Fruit fly (Drosophila melanogaster): ENCODE data around the gene CG14260.

The CG14260 gene

DNA sequence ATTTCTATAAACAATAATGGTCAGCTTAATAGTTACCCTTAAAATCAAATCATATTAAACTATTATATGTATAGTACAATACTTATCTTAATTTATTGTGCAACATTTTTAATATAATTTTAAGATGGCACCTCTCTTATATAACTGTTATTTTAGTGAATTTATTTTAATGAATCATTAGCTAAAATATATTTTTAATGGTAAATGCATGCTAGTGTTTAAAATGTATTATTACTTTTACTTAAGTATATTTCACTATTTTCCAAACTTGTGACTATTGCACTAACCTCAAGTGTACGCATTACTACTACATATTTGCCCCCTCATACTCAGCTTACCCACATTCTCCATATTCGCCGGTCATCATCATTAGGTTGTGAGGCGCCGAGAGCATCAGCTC is 19.0 kb upstream of the CG14260 start (continued):
- TF ChIP-seq Blimp-1 (GFP tag; optimal IDR thresholded peaks at IDR 0.05): peak; percentile 88
- TF ChIP-seq CG13624 (GFP tag; optimal IDR thresholded peaks at IDR 0.05): no peak
- TF ChIP-seq Dip2 (GFP tag; IDR thresholded peaks at IDR 0.05): no peak
- TF ChIP-seq Deaf1 (tag; optimal IDR thresholded peaks at IDR 0.05): peak; percentile 75
- no peak for TF ChIP-seq yki (optimal IDR thresholded peaks at IDR 0.05)
- TF ChIP-seq klu (GFP tag; IDR thresholded peaks at IDR 0.05): no peak; the same call in 1 of the 2 replicates
- peak; percentile 92 for TF ChIP-seq PHDP (tag; optimal IDR thresholded peaks at IDR 0.05)
- TF ChIP-seq dmrt99B (tag; optimal IDR thresholded peaks at IDR 0.05): peak; percentile 92
- peak in 1 of 2 experiments; percentile 94 for TF ChIP-seq Hr51 (GFP tag; optimal IDR thresholded peaks at IDR 0.05)
- no peak for TF ChIP-seq CG17568 (GFP tag; optimal IDR thresholded peaks at IDR 0.05)
- peak; percentile 54 for TF ChIP-seq ewg (GFP tag; optimal IDR thresholded peaks at IDR 0.05)
- TF ChIP-seq pita (GFP tag; optimal IDR thresholded peaks at IDR 0.05): no peak
- no peak for TF ChIP-seq NC2α (GFP tag; optimal IDR thresholded peaks at IDR 0.05)
- peak; percentile 52 for TF ChIP-seq CG12769 (tag; optimal IDR thresholded peaks at IDR 0.05)
- no peak for TF ChIP-seq crc (GFP tag; optimal IDR thresholded peaks at IDR 0.05)
- TF ChIP-seq Max (GFP tag; optimal IDR thresholded peaks at IDR 0.05): peak; percentile 15
- no peak for TF ChIP-seq zf30C (GFP tag; optimal IDR thresholded peaks at IDR 0.05)
- TF ChIP-seq CG4617 (GFP tag; optimal IDR thresholded peaks at IDR 0.05; ENCODE audit: borderline replicate concordance): no peak
- no peak for TF ChIP-seq CG4854 (GFP tag; optimal IDR thresholded peaks at IDR 0.05)
- TF ChIP-seq gsb-n (tag; optimal IDR thresholded peaks at IDR 0.05): peak; percentile 92
- peak; percentile 91 for TF ChIP-seq CG12391 (tag; optimal IDR thresholded peaks at IDR 0.05)
- no peak for TF ChIP-seq CG9609 (GFP tag; optimal IDR thresholded peaks at IDR 0.05)
- TF ChIP-seq CG1602 (GFP tag; optimal IDR thresholded peaks at IDR 0.05): peak; percentile 51
- TF ChIP-seq CG14710 (tag; optimal IDR thresholded peaks at IDR 0.05): peak; percentile 92
- TF ChIP-seq stwl (tag; optimal IDR thresholded peaks at IDR 0.05): no peak
- peak; percentile 71 for TF ChIP-seq Hmr (GFP tag; optimal IDR thresholded peaks at IDR 0.05)
- TF ChIP-seq sima (GFP tag; optimal IDR thresholded peaks at IDR 0.05): no peak
- TF ChIP-seq CG16815 (GFP tag; optimal IDR thresholded peaks at IDR 0.05): peak; percentile 62
- TF ChIP-seq sens (GFP tag): peak; percentile 82
- no peak for TF ChIP-seq emc (GFP tag; optimal IDR thresholded peaks at IDR 0.05)
- TF ChIP-seq Atf6 (GFP tag; IDR thresholded peaks at IDR 0.05): peak; percentile 14; the same call in 1 of the 2 replicates
- TF ChIP-seq CG13775 (GFP tag; optimal IDR thresholded peaks at IDR 0.05): peak; percentile 52
- TF ChIP-seq CG7928 (GFP tag; optimal IDR thresholded peaks at IDR 0.05): no peak
- no peak for TF ChIP-seq Rx (GFP tag; IDR thresholded peaks at IDR 0.05)
- peak; percentile 69 for TF ChIP-seq BtbVII (GFP tag; optimal IDR thresholded peaks at IDR 0.05)
- no peak for TF ChIP-seq grn (GFP tag; optimal IDR thresholded peaks at IDR 0.05)
- TF ChIP-seq repo (GFP tag; optimal IDR thresholded peaks at IDR 0.05): no peak
- peak; percentile 47 for TF ChIP-seq CG15514 (GFP tag; optimal IDR thresholded peaks at IDR 0.05)
- TF ChIP-seq CG31365 (tag; optimal IDR thresholded peaks at IDR 0.05): no peak
- peak; percentile 93 for TF ChIP-seq gem (tag; optimal IDR thresholded peaks at IDR 0.05)
- peak; percentile 66 for TF ChIP-seq CG18619 (GFP tag; optimal IDR thresholded peaks at IDR 0.05)
- no peak for TF ChIP-seq CG2129 (GFP tag; IDR thresholded peaks at IDR 0.05; ENCODE audit: partially characterized antibody)
- TF ChIP-seq Lpt (GFP tag; optimal IDR thresholded peaks at IDR 0.05): no peak
- TF ChIP-seq CG1233 (GFP tag; optimal IDR thresholded peaks at IDR 0.05): peak; percentile 75
- peak; percentile 67 for TF ChIP-seq az2 (GFP tag; optimal IDR thresholded peaks at IDR 0.05)
- peak; percentile 65 for TF ChIP-seq CG6254 (GFP tag; optimal IDR thresholded peaks at IDR 0.05)
- TF ChIP-seq Dll (GFP tag; IDR thresholded peaks at IDR 0.05; ENCODE audit: partially characterized antibody): no peak
- no peak for TF ChIP-seq h (optimal IDR thresholded peaks at IDR 0.05)
- no peak for TF ChIP-seq MTF-1 (GFP tag; optimal IDR thresholded peaks at IDR 0.05; ENCODE audit: borderline replicate concordance)
- no peak for TF ChIP-seq C15 (GFP tag; IDR thresholded peaks at IDR 0.05)
- peak; percentile 55 for TF ChIP-seq CG6765 (GFP tag; optimal IDR thresholded peaks at IDR 0.05)
